Worm (Caenorhabditis elegans): ENCODE data around the gene ogr-2.

- TF ChIP-seq med-1 (GFP tag; optimal IDR thresholded peaks at IDR 0.05; ENCODE audit: insufficient read depth) (no peak), klf-2 (GFP tag; conservative IDR thresholded peaks at IDR 0.05) (no peak), cog-1 (tag; optimal IDR thresholded peaks at IDR 0.05) (no peak), T22C8.4 (GFP tag; IDR thresholded peaks at IDR 0.05) (no peak), flt-1 (GFP tag; IDR thresholded peaks at IDR 0.05) (no peak), ref-1 (GFP tag; conservative IDR thresholded peaks at IDR 0.05) (no peak), tab-1 (GFP tag; IDR thresholded peaks at IDR 0.05) (no peak), ztf-23 (GFP tag; IDR thresholded peaks at IDR 0.05) (no peak)
Observed at ce11 chrII:10040834-10041233, at the start of gene ogr-2.

All from whole organism, midembryonic.